Fruit fly (Drosophila melanogaster) whole organism, embryonic: Measurements from ENCODE around the gene Lsm12a.
A peak's percentile ranks its signal among the peaks of the same experiment; 100 is the strongest.

ENCODE experiments used
- B-H2 ChIP-seq: fragments of 200-800 bp; sonication (Bioruptor generic); optimal IDR thresholded peaks from 2 replicates; lab custom pipeline; 2018; ENCODE audit warnings: missing biosample characterization, mild to moderate bottlenecking, missing genetic modification characterization
- Bgb ChIP-seq: fragments of 200-800 bp; sonication (Bioruptor generic); IDR thresholded peaks from 2 replicates; pipeline ENCODE4 v1.3.6; 2022; ENCODE audit warnings: missing biosample characterization, missing genetic modification characterization; ENCODE audit not compliant: partially characterized antibody
- CG10209 ChIP-seq: fragments of 200-800 bp; sonication (Bioruptor generic); optimal IDR thresholded peaks from 3 replicates; lab custom pipeline; 2017; ENCODE audit warnings: missing biosample characterization, mild to moderate bottlenecking, missing genetic modification characterization, missing genetic modification reagents
- CG15073 ChIP-seq: fragments of 200-800 bp; sonication (Bioruptor generic); optimal IDR thresholded peaks from 2 replicates; lab custom pipeline; 2016; ENCODE audit warnings: missing biosample characterization, missing genetic modification characterization
- CG15601 ChIP-seq: fragments of 200-800 bp; sonication (Bioruptor generic); optimal IDR thresholded peaks from 3 replicates; lab custom pipeline; 2019; ENCODE audit warnings: missing biosample characterization, mild to moderate bottlenecking, missing genetic modification characterization, moderate library complexity
- CG17829 ChIP-seq: fragments of 200-800 bp; optimal IDR thresholded peaks from 2 replicates; lab custom pipeline; 2019; ENCODE audit warnings: missing biosample characterization, mild to moderate bottlenecking, missing genetic modification characterization, moderate library complexity
- CG1792 ChIP-seq: fragments of 200-800 bp; sonication (Bioruptor generic); optimal IDR thresholded peaks from 2 replicates; lab custom pipeline; 2016; ENCODE audit warnings: missing biosample characterization, missing genetic modification characterization
- CG1832 ChIP-seq: fragments of 200-800 bp; sonication (Bioruptor generic); optimal IDR thresholded peaks from 2 replicates; lab custom pipeline; 2017; ENCODE audit warnings: missing biosample characterization, mild to moderate bottlenecking, missing genetic modification characterization, inconsistent platforms
- CG2129 ChIP-seq: fragments of 200-800 bp; sonication (Bioruptor generic); IDR thresholded peaks from 2 replicates; pipeline ENCODE4 v1.3.6; 2022; ENCODE audit warnings: missing biosample characterization, missing genetic modification characterization; ENCODE audit not compliant: partially characterized antibody
- CG2712 ChIP-seq: fragments of 200-800 bp; optimal IDR thresholded peaks from 3 replicates; lab custom pipeline; 2019; ENCODE audit warnings: missing biosample characterization, mild to moderate bottlenecking, missing genetic modification characterization, moderate library complexity
- CG30020 ChIP-seq: fragments of 200-800 bp; optimal IDR thresholded peaks from 2 replicates; lab custom pipeline; 2019; ENCODE audit warnings: missing biosample characterization, mild to moderate bottlenecking, missing genetic modification characterization, moderate library complexity
- CG30403 ChIP-seq: fragments of 200-800 bp; sonication (Bioruptor generic); optimal IDR thresholded peaks from 3 replicates; lab custom pipeline; 2016; ENCODE audit warnings: missing biosample characterization, missing genetic modification characterization
- CG3065 ChIP-seq: fragments of 200-800 bp; sonication (Bioruptor generic); optimal IDR thresholded peaks from 2 replicates; lab custom pipeline; 2016; ENCODE audit warnings: missing biosample characterization, missing genetic modification characterization
- CG31441 ChIP-seq: fragments of 200-800 bp; sonication (Bioruptor generic); IDR thresholded peaks from 2 replicates; pipeline ENCODE4 v1.3.6; 2022; ENCODE audit warnings: missing biosample characterization, missing genetic modification characterization
- CG3726 ChIP-seq: fragments of 200-800 bp; sonication (Bioruptor generic); IDR thresholded peaks from 3 replicates; pipeline ENCODE4, ENCODE4 v1.3.6; 2022; ENCODE audit warnings: missing biosample characterization, missing genetic modification characterization
- CG4360 ChIP-seq: fragments of 200-800 bp; sonication (Bioruptor generic); IDR thresholded peaks from 2 replicates; pipeline ENCODE4 v1.3.6; 2022; ENCODE audit warnings: missing biosample characterization, missing genetic modification characterization
- CG6175 ChIP-seq: fragments of 200-800 bp; sonication (Bioruptor generic); IDR thresholded peaks from 3 replicates; pipeline ENCODE4 v1.3.6; 2022; ENCODE audit warnings: missing biosample characterization, missing genetic modification characterization
- CG6683 ChIP-seq: fragments of 200-800 bp; sonication (Bioruptor generic); optimal IDR thresholded peaks from 2 replicates; lab custom pipeline; 2017; ENCODE audit warnings: missing biosample characterization, mild to moderate bottlenecking, missing genetic modification characterization, missing genetic modification reagents
- CG7357 ChIP-seq: fragments of 200-800 bp; sonication (Bioruptor generic); IDR thresholded peaks from 3 replicates; pipeline ENCODE4 v1.3.6; 2022; ENCODE audit warnings: missing biosample characterization, missing genetic modification characterization
- CoRest ChIP-seq: fragments of 200-800 bp; sonication (Bioruptor generic); optimal IDR thresholded peaks from 3 replicates; lab custom pipeline; 2018; ENCODE audit warnings: missing biosample characterization, mild to moderate bottlenecking, missing genetic modification characterization, moderate library complexity
- Doc3 ChIP-seq: fragments of 200-800 bp; sonication (Bioruptor generic); IDR thresholded peaks from 3 replicates; pipeline ENCODE4 v1.3.6; 2022; ENCODE audit warnings: missing biosample characterization, missing genetic modification characterization; ENCODE audit not compliant: partially characterized antibody
- H2.0 ChIP-seq: fragments of 200-800 bp; sonication (Bioruptor generic); IDR thresholded peaks from 2 replicates; pipeline ENCODE4 v1.3.6; 2022; ENCODE audit warnings: missing biosample characterization, missing genetic modification characterization
- HLH4C ChIP-seq: fragments of 200-800 bp; sonication (Bioruptor generic); IDR thresholded peaks from 3 replicates; pipeline ENCODE4 v1.3.6; 2022; ENCODE audit warnings: missing biosample characterization, missing genetic modification characterization; ENCODE audit not compliant: partially characterized antibody
- Hand ChIP-seq: fragments of 200-800 bp; sonication (Bioruptor generic); optimal IDR thresholded peaks from 2 replicates; lab custom pipeline; 2017; ENCODE audit warnings: mild to moderate bottlenecking, missing biosample characterization, missing genetic modification reagents, missing genetic modification characterization
- MTF-1 ChIP-seq: fragments of 200-800 bp; sonication (Bioruptor generic); optimal IDR thresholded peaks from 2 replicates; lab custom pipeline; 2018; ENCODE audit warnings: missing biosample characterization, mild to moderate bottlenecking, missing genetic modification characterization, borderline replicate concordance
- Mad ChIP-seq: fragments of 200-800 bp; sonication (Bioruptor generic); optimal IDR thresholded peaks from 2 replicates; lab custom pipeline; 2016; ENCODE audit warnings: missing biosample characterization, missing genetic modification characterization
- Myb ChIP-seq: fragments of 200-800 bp; sonication (Bioruptor generic); optimal IDR thresholded peaks from 2 replicates; lab custom pipeline; 2016; ENCODE audit warnings: missing biosample characterization, missing genetic modification characterization
- NFAT ChIP-seq: fragments of 200-800 bp; sonication (Bioruptor generic); IDR thresholded peaks from 2 replicates; pipeline ENCODE4 v1.3.6; 2022; ENCODE audit warnings: missing biosample characterization, missing genetic modification characterization
- Nf-YC ChIP-seq: fragments of 200-800 bp; optimal IDR thresholded peaks from 3 replicates; lab custom pipeline; 2019; ENCODE audit warnings: missing biosample characterization, mild to moderate bottlenecking, missing genetic modification characterization, moderate library complexity
- PHDP ChIP-seq: fragments of 200-800 bp; sonication (Bioruptor generic); optimal IDR thresholded peaks from 3 replicates; lab custom pipeline; 2018; ENCODE audit warnings: missing biosample characterization, mild to moderate bottlenecking, missing genetic modification characterization, moderate library complexity
- Sry-δ ChIP-seq: fragments of 200-800 bp; sonication (Bioruptor generic); optimal IDR thresholded peaks from 2 replicates; lab custom pipeline; 2016; ENCODE audit warnings: missing biosample characterization, missing genetic modification characterization
- Xbp1 ChIP-seq: fragments of 200-800 bp; sonication (Bioruptor generic); optimal IDR thresholded peaks from 3 replicates; lab custom pipeline; 2016; ENCODE audit warnings: missing biosample characterization, mild to moderate bottlenecking, missing genetic modification characterization
- YL-1 ChIP-seq: fragments of 200-800 bp; sonication (Bioruptor generic); optimal IDR thresholded peaks from 3 replicates; lab custom pipeline; 2017; ENCODE audit warnings: missing biosample characterization, mild to moderate bottlenecking, missing genetic modification characterization
- amos ChIP-seq: fragments of 200-800 bp; sonication (Bioruptor generic); IDR thresholded peaks from 2 replicates; pipeline ENCODE4 v1.3.6; 2022; ENCODE audit warnings: missing biosample characterization, missing genetic modification characterization; ENCODE audit not compliant: partially characterized antibody
- disco-r ChIP-seq: fragments of 200-800 bp; sonication (Bioruptor generic); optimal IDR thresholded peaks from 2 replicates; lab custom pipeline; 2016; ENCODE audit warnings: missing biosample characterization, missing genetic modification characterization
- dpn ChIP-seq, 2 experiments: fragments of 200-800 bp; sonication (Bioruptor generic); optimal IDR thresholded peaks; 3 replicates each; lab custom pipeline; 2016; ENCODE audit warnings: missing biosample characterization in 2 of 2, missing genetic modification characterization in 2 of 2
- gcm2 ChIP-seq: fragments of 200-800 bp; sonication (Bioruptor generic); optimal IDR thresholded peaks from 2 replicates; lab custom pipeline; 2016; ENCODE audit warnings: missing biosample characterization, missing genetic modification characterization
- hb ChIP-seq: fragments of 200-800 bp; sonication (Bioruptor generic); IDR thresholded peaks from 3 replicates; pipeline ENCODE4 v1.3.6; 2022; ENCODE audit warnings: missing biosample characterization, missing genetic modification characterization; ENCODE audit not compliant: partially characterized antibody
- kah ChIP-seq: fragments of 200-800 bp; sonication (Bioruptor generic); optimal IDR thresholded peaks from 2 replicates; lab custom pipeline; 2018; ENCODE audit warnings: missing biosample characterization, mild to moderate bottlenecking, missing genetic modification characterization
- kni ChIP-seq: fragments of 200-800 bp; sonication (Bioruptor generic); optimal IDR thresholded peaks from 3 replicates; lab custom pipeline; 2017; ENCODE audit warnings: mild to moderate bottlenecking, missing biosample characterization, missing genetic modification reagents, missing genetic modification characterization
- prd ChIP-seq, 3 experiments: fragments of >200 bp in 2 of 3; fragments of 200-800 bp in 1 of 3; sonication (Bioruptor generic) in 1 of 3; optimal IDR thresholded peaks in 2 of 3; IDR thresholded peaks in 1 of 3; 2 replicates in 2 of 3; 3 replicates in 1 of 3; pipeline versions ENCODE4 v1.3.6 to Lab custom; 2017 to 2022; ENCODE audit warnings: missing biosample characterization in 1 of 3, missing genetic modification characterization in 1 of 3
- row ChIP-seq: fragments of 200-800 bp; sonication (Bioruptor generic); IDR thresholded peaks from 3 replicates; pipeline ENCODE4 v1.3.6; 2022; ENCODE audit warnings: missing biosample characterization, missing genetic modification characterization
- slou ChIP-seq: fragments of 200-800 bp; sonication (Bioruptor generic); optimal IDR thresholded peaks from 3 replicates; lab custom pipeline; 2016; ENCODE audit warnings: missing biosample characterization, missing genetic modification characterization
- stc ChIP-seq: fragments of 200-800 bp; sonication (Bioruptor generic); IDR thresholded peaks from 2 replicates; pipeline ENCODE4 v1.3.6; 2022; ENCODE audit warnings: missing biosample characterization, missing genetic modification characterization
- sug ChIP-seq: fragments of 200-800 bp; optimal IDR thresholded peaks from 2 replicates; lab custom pipeline; 2019; ENCODE audit warnings: missing biosample characterization, mild to moderate bottlenecking, missing genetic modification characterization, moderate library complexity
- tna ChIP-seq: fragments of 200-800 bp; sonication (Bioruptor generic); IDR thresholded peaks from 2 replicates; pipeline ENCODE4 v1.3.6; 2022; ENCODE audit warnings: missing biosample characterization, missing genetic modification characterization; ENCODE audit not compliant: partially characterized antibody
- twi ChIP-seq: fragments of 200-800 bp; optimal IDR thresholded peaks from 2 replicates; lab custom pipeline; 2019; ENCODE audit warnings: missing biosample characterization, mild to moderate bottlenecking, missing genetic modification characterization, moderate library complexity
- vvl ChIP-seq: fragments of 200-800 bp; sonication (Bioruptor generic); IDR thresholded peaks from 2 replicates; pipeline ENCODE4 v1.3.6; 2022; ENCODE audit warnings: missing biosample characterization, missing genetic modification characterization

Gene Lsm12a

DNA sequence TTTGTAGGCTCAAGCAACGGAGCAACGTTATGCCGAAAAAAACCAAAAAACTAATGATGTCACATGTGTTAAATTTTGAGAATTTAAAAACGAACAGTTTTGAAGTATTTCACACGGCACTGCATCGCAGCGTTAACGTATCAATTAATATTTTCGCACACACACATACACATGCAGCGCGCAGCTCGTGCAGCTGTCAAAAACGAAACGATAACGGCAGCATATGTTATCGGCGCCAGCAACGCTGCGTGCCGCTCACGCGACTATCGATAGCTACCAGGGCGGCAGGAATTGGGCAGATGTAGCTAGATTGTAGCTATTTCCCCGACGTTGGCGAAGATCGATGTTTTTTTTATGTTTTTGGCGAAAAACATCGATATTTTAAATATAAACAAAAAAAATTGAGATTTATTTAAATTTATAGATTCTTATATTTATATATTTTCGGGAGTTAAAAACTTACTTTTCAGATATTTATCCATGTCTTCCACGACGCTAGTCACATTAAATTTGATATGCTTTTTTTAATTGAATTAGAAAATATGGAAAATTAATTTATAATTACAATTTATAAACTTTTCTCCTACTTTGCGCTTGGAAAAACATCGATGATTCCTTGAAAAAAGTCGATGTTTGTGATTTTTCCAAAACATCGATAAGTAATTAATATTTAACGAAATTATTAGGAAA is 10.5 kb downstream of the Lsm12a start, which contains the start of gene Usp7 (continued):
- TF ChIP-seq twi (tag; lab: Kevin White, UChicago) (peak; percentile 30), sug (peak; percentile 13), stc (GFP tag; lab: Robert Waterston, UW) (no peak), CoRest (tag; lab: Kevin White, UChicago) (peak; percentile 48), CG17829 (tag; lab: Kevin White, UChicago) (peak; percentile 63), Myb (GFP tag; lab: Kevin White, UChicago) (peak; percentile 26), hb (peak; percentile 93), CG2712 (tag; lab: Kevin White, UChicago) (peak; percentile 48), CG4360 (peak; percentile 35; the same call in 1 of the 2 replicates), HLH4C (GFP tag; lab: Robert Waterston, UW) (peak; percentile 94), dpn (GFP tag; optimal IDR thresholded peaks at IDR 0.05; lab: Kevin White, UChicago) (peak in 1 of 2 experiments; percentile 35), CG31441 (GFP tag; lab: Robert Waterston, UW) (no peak; the same call in 1 of the 2 replicates), Bgb (peak; percentile 98), PHDP (no peak), Doc3 (GFP tag; lab: Robert Waterston, UW) (peak; percentile 92), CG1832 (no peak), tna (peak; percentile 92), CG10209 (GFP tag; lab: Kevin White, UChicago) (no peak), kah (no peak), CG7357 (GFP tag; lab: Robert Waterston, UW) (peak; percentile 51; the same call in 1 of the 3 replicates), CG6683 (GFP tag; lab: Kevin White, UChicago) (no peak), NFAT (GFP tag; lab: Robert Waterston, UW) (no peak), vvl (GFP tag; lab: Robert Waterston, UW) (no peak), Hand (peak; percentile 7), Xbp1 (peak; percentile 35), Sry-δ (GFP tag; lab: Kevin White, UChicago) (peak; percentile 80), amos (GFP tag; lab: Robert Waterston, UW) (peak; percentile 97), YL-1 (peak; percentile 73), MTF-1 (peak; percentile 49), CG6175 (GFP tag; lab: Robert Waterston, UW) (no peak), disco-r (GFP tag; lab: Kevin White, UChicago) (no peak), CG3726 (no peak), CG3065 (GFP tag; lab: Kevin White, UChicago) (no peak), H2.0 (GFP tag; lab: Robert Waterston, UW) (no peak), kni (GFP tag; lab: Kevin White, UChicago) (no peak), CG30020 (peak; percentile 91), Nf-YC (peak; percentile 25), CG2129 (GFP tag; lab: Robert Waterston, UW) (peak; percentile 83), CG15601 (tag; lab: Kevin White, UChicago) (peak; percentile 52), gcm2 (GFP tag; lab: Kevin White, UChicago) (no peak), CG15073 (no peak), slou (GFP tag; lab: Kevin White, UChicago) (no peak), CG30403 (GFP tag; lab: Kevin White, UChicago) (peak; percentile 20), B-H2 (peak; percentile 8), Mad (peak; percentile 21), prd (optimal IDR thresholded peaks at IDR 0.05; lab: Kevin White, UChicago) (no peak), prd (GFP tag; IDR thresholded peaks at IDR 0.05; lab: Robert Waterston, UW) (0 out of 3 replicates have a peak, but pooled peaks have one; percentile 28), row (peak; percentile 88), CG1792 (no peak)
